Fruit fly (Drosophila melanogaster): ENCODE measurements around the gene CG15715.
A peak's percentile ranks its signal among the peaks of the same experiment; 100 is the strongest.

The CG15715 gene

dm6 chr3L:15816143-15816487, 21.2 kb downstream of the CG15715 start, which contains the start of gene fwe (continued):
- TF ChIP-seq CG16813 (GFP tag; IDR thresholded peaks at IDR 0.05; ENCODE audit: partially characterized antibody) (peak; percentile 5; the same call in 2 of the 3 replicates), Pdp1 (GFP tag; optimal IDR thresholded peaks at IDR 0.05) (no peak), CG9609 (GFP tag; optimal IDR thresholded peaks at IDR 0.05) (no peak), inv (GFP tag; IDR thresholded peaks at IDR 0.05; ENCODE audit: partially characterized antibody) (peak; percentile 71), Doc3 (GFP tag; IDR thresholded peaks at IDR 0.05; ENCODE audit: partially characterized antibody) (peak; percentile 12; the same call in 2 of the 3 replicates), Blimp-1 (GFP tag; optimal IDR thresholded peaks at IDR 0.05) (no peak), ato (GFP tag; IDR thresholded peaks at IDR 0.05; ENCODE audit: partially characterized antibody) (peak; percentile 30; the same call in 1 of the 2 replicates), stwl (tag; optimal IDR thresholded peaks at IDR 0.05) (no peak), Poxn (GFP tag; IDR thresholded peaks at IDR 0.05) (no peak), gsb-n (tag; optimal IDR thresholded peaks at IDR 0.05) (no peak), CG42726 (GFP tag; IDR thresholded peaks at IDR 0.05; ENCODE audit: partially characterized antibody) (peak; percentile 43; the same call in 1 of the 2 replicates), insv (GFP tag; optimal IDR thresholded peaks at IDR 0.05) (peak in 1 of 2 experiments; percentile 66), CG4617 (GFP tag; optimal IDR thresholded peaks at IDR 0.05; ENCODE audit: borderline replicate concordance) (peak; percentile 73), sna (GFP tag; IDR thresholded peaks at IDR 0.05; ENCODE audit: partially characterized antibody) (peak; percentile 13), hbn (GFP tag; IDR thresholded peaks at IDR 0.05; ENCODE audit: partially characterized antibody) (peak; percentile 23; the same call in 1 of the 2 replicates), Bgb (GFP tag; IDR thresholded peaks at IDR 0.05; ENCODE audit: partially characterized antibody) (peak; percentile 80), CG34224 (GFP tag; IDR thresholded peaks at IDR 0.05; ENCODE audit: partially characterized antibody) (peak; percentile 40), E2f2 (GFP tag; IDR thresholded peaks at IDR 0.05) (peak; percentile 12; the same call in 1 of the 2 replicates), CG6791 (GFP tag; IDR thresholded peaks at IDR 0.05; ENCODE audit: partially characterized antibody) (peak; percentile 88; the same call in 2 of the 3 replicates), nom (GFP tag; optimal IDR thresholded peaks at IDR 0.05) (no peak), Hr39 (optimal IDR thresholded peaks at IDR 0.05) (no peak), Sin3A (optimal IDR thresholded peaks at IDR 0.05) (peak; percentile 14), lola (GFP tag; optimal IDR thresholded peaks at IDR 0.05) (no peak), MBD-R2 (GFP tag; IDR thresholded peaks at IDR 0.05) (peak; percentile 37; the same call in 1 of the 2 replicates), zfh2 (GFP tag; optimal IDR thresholded peaks at IDR 0.05) (no peak), CG15514 (GFP tag; optimal IDR thresholded peaks at IDR 0.05) (peak; percentile 99), CG1603 (tag; optimal IDR thresholded peaks at IDR 0.05) (peak; percentile 3), maf-S (GFP tag; optimal IDR thresholded peaks at IDR 0.05) (no peak), CG34422 (GFP tag; IDR thresholded peaks at IDR 0.05) (peak; percentile 32; the same call in 1 of the 3 replicates), BEAF-32 (GFP tag; optimal IDR thresholded peaks at IDR 0.05) (peak; percentile 64), CrebB (tag; optimal IDR thresholded peaks at IDR 0.05) (no peak), CG8290 (GFP tag; optimal IDR thresholded peaks at IDR 0.05) (no peak), CG8290 (tag; optimal IDR thresholded peaks at IDR 0.05) (peak in 1 of 2 experiments; percentile 55), CHES-1-like (GFP tag; optimal IDR thresholded peaks at IDR 0.05) (no peak), grn (GFP tag; optimal IDR thresholded peaks at IDR 0.05) (peak; percentile 31), CG14860 (GFP tag; IDR thresholded peaks at IDR 0.05; ENCODE audit: partially characterized antibody) (peak; percentile 7; the same call in 2 of the 3 replicates), row (GFP tag; IDR thresholded peaks at IDR 0.05) (peak; percentile 19; the same call in 1 of the 3 replicates), Sox102F (GFP tag; optimal IDR thresholded peaks at IDR 0.05) (no peak), Elba2 (GFP tag; optimal IDR thresholded peaks at IDR 0.05) (peak; percentile 80), CG9932 (GFP tag; IDR thresholded peaks at IDR 0.05) (no peak), tna (GFP tag; IDR thresholded peaks at IDR 0.05; ENCODE audit: partially characterized antibody) (peak; percentile 61), gfzf (GFP tag; optimal IDR thresholded peaks at IDR 0.05) (peak; percentile 2), CG7963 (GFP tag; IDR thresholded peaks at IDR 0.05; ENCODE audit: partially characterized antibody) (peak; percentile 77), CG2129 (GFP tag; IDR thresholded peaks at IDR 0.05; ENCODE audit: partially characterized antibody) (peak; percentile 16; the same call in 1 of the 2 replicates), HmgD (GFP tag; optimal IDR thresholded peaks at IDR 0.05) (no peak), Adf1 (GFP tag; IDR thresholded peaks at IDR 0.05) (peak; percentile 29; the same call in 1 of the 2 replicates), CG2678 (tag; optimal IDR thresholded peaks at IDR 0.05) (no peak), Med (GFP tag) (peak; percentile 55)

All from whole organism, embryonic.